Worm (Caenorhabditis elegans) whole organism, young adult: ENCODE measurements around the gene gpa-8.

ENCODE experiments used
- F23B12.7 ChIP-seq: sonication (generic microtip); optimal IDR thresholded peaks from 2 replicates; lab custom pipeline; 2017; ENCODE audit warnings: missing genetic modification characterization, mild to moderate bottlenecking, missing compliant biosample characterization, antibody characterized with exemption, moderate library complexity; ENCODE audit not compliant: insufficient read depth
- Y53F4B.3 ChIP-seq: fragments of 200-800 bp; sonication (Bioruptor generic); IDR thresholded peaks from 2 replicates; pipeline ENCODE4 v1.3.6; 2022; ENCODE audit warnings: missing genetic modification reagents, missing genetic modification characterization, missing compliant biosample characterization
- aptf-2 ChIP-seq: fragments of 200-800 bp; sonication (Bioruptor generic); conservative IDR thresholded peaks from 2 replicates; pipeline ENCODE4 v1.3.6; 2022; ENCODE audit warnings: missing genetic modification reagents, missing genetic modification characterization, missing compliant biosample characterization
- dpl-1 ChIP-seq: fragments of 150-350 bp; optimal IDR thresholded peaks from 2 replicates; lab custom pipeline; 2014; ENCODE audit warnings: missing biosample characterization, missing genetic modification reagents, missing genetic modification characterization
- egl-44 ChIP-seq: fragments of 200-800 bp; sonication (Bioruptor generic); IDR thresholded peaks from 2 replicates; pipeline ENCODE4 v1.3.6; 2022; ENCODE audit warnings: missing genetic modification reagents, missing genetic modification characterization, missing compliant biosample characterization
- madf-10 ChIP-seq: sonication (generic microtip); optimal IDR thresholded peaks from 2 replicates; lab custom pipeline; 2016; ENCODE audit warnings: mild to moderate bottlenecking, missing genetic modification characterization, missing compliant biosample characterization
- nhr-90 ChIP-seq: sonication (generic microtip); optimal IDR thresholded peaks from 2 replicates; lab custom pipeline; 2016; ENCODE audit warnings: missing genotype, mild to moderate bottlenecking, missing genetic modification characterization, missing compliant biosample characterization
- pha-4 ChIP-seq: fragments of 150-350 bp; sonication (generic microtip); optimal IDR thresholded peaks from 2 replicates; lab custom pipeline; 2014; ENCODE audit warnings: missing biosample characterization, missing genetic modification reagents, missing genetic modification characterization

ce11 chrV:12599510-12600242 lies 40.6 kb downstream of the gpa-8 start, which contains the start of gene C14C10.5:
- no peak for TF ChIP-seq egl-44
- no peak for TF ChIP-seq aptf-2
- no peak for TF ChIP-seq Y53F4B.3 (GFP tag; lab: Robert Waterston, UW)
- TF ChIP-seq pha-4 (tag; lab: Kevin White, UChicago), result no peak
- no peak for TF ChIP-seq dpl-1 (GFP tag; lab: Kevin White, UChicago)
- no peak for TF ChIP-seq nhr-90 (tag; lab: Kevin White, UChicago)
- no peak for TF ChIP-seq F23B12.7 (tag; lab: Kevin White, UChicago)
- no peak for TF ChIP-seq madf-10 (tag; lab: Kevin White, UChicago)
